Worm (Caenorhabditis elegans): Measurements from ENCODE around the gene T22C8.1.

T22C8.1 gene

ce11 chrII:8625163-8625562, 12.6 kb downstream of the T22C8.1 start, which contains the start of gene sptf-2 (continued):
- TF ChIP-seq skn-1 (tag; optimal IDR thresholded peaks at IDR 0.05) (no peak), pqm-1 (tag; optimal IDR thresholded peaks at IDR 0.05) (peak; percentile 89), efl-1 (optimal IDR thresholded peaks at IDR 0.05) (no peak), efl-1 (GFP tag; optimal IDR thresholded peaks at IDR 0.05 in 1 of 2) (peak in 1 of 2 experiments; percentile 88), ceh-88 (GFP tag; IDR thresholded peaks at IDR 0.05) (no peak), C16A3.4 (tag; optimal IDR thresholded peaks at IDR 0.05) (no peak), F16B12.6 (tag; optimal IDR thresholded peaks at IDR 0.05) (no peak), ets-5 (GFP tag; IDR thresholded peaks at IDR 0.05) (no peak), zag-1 (tag; optimal IDR thresholded peaks at IDR 0.05) (no peak), nhr-20 (tag; optimal IDR thresholded peaks at IDR 0.05) (no peak), nhr-12 (tag; optimal IDR thresholded peaks at IDR 0.05) (no peak), unc-62 (GFP tag; optimal IDR thresholded peaks at IDR 0.05) (no peak), nhr-11 (tag; optimal IDR thresholded peaks at IDR 0.05) (no peak), mab-9 (GFP tag; IDR thresholded peaks at IDR 0.05) (no peak)

ce11 chrII:8626598-8626997, 14.0 kb downstream of the T22C8.1 start:
- TF ChIP-seq swsn-7 (tag; optimal IDR thresholded peaks at IDR 0.05): no peak
- TF ChIP-seq hpl-2 (GFP tag; optimal IDR thresholded peaks at IDR 0.05): no peak
- no peak for TF ChIP-seq efl-1 (optimal IDR thresholded peaks at IDR 0.05)
- TF ChIP-seq efl-1 (GFP tag; optimal IDR thresholded peaks at IDR 0.05 in 1 of 2): peak in 1 of 2 experiments; percentile 51
- no peak for TF ChIP-seq nhr-47 (tag; optimal IDR thresholded peaks at IDR 0.05)
- no peak for TF ChIP-seq ceh-88 (GFP tag; IDR thresholded peaks at IDR 0.05)
- no peak for TF ChIP-seq ama-1 (optimal IDR thresholded peaks at IDR 0.05)

ce11 chrII:8627907-8628306, 15.3 kb downstream of the T22C8.1 start:
- TF ChIP-seq pqm-1 (tag; optimal IDR thresholded peaks at IDR 0.05) (no peak), mab-9 (GFP tag; IDR thresholded peaks at IDR 0.05) (no peak), dpl-1 (GFP tag; optimal IDR thresholded peaks at IDR 0.05) (no peak), skn-1 (tag; optimal IDR thresholded peaks at IDR 0.05) (no peak), hlh-17 (GFP tag; optimal IDR thresholded peaks at IDR 0.05; ENCODE audit: borderline replicate concordance) (no peak), irx-1 (tag; optimal IDR thresholded peaks at IDR 0.05) (no peak), egl-27 (tag; optimal IDR thresholded peaks at IDR 0.05) (no peak), alr-1 (tag; optimal IDR thresholded peaks at IDR 0.05; ENCODE audit: borderline replicate concordance) (no peak), fkh-8 (tag; optimal IDR thresholded peaks at IDR 0.05) (no peak), fkh-4 (tag; optimal IDR thresholded peaks at IDR 0.05; ENCODE audit: borderline replicate concordance) (no peak), nhr-85 (tag) (no peak), lin-35 (GFP tag; optimal IDR thresholded peaks at IDR 0.05) (no peak), nhr-28 (tag; optimal IDR thresholded peaks at IDR 0.05) (no peak), hlh-4 (tag; optimal IDR thresholded peaks at IDR 0.05) (no peak)

ce11 chrII:8630088-8630487, 17.5 kb downstream of the T22C8.1 start, which contains the start of gene T22C8.6:
TSS of gene T22C8.6 (minus strand) at chrII:8630281.
- TF ChIP-seq lin-14 (GFP tag; optimal IDR thresholded peaks at IDR 0.05) (peak; percentile 48), nhr-85 (tag) (peak; percentile 75), blmp-1 (tag; optimal IDR thresholded peaks at IDR 0.05) (peak; percentile 78), lin-39 (tag; optimal IDR thresholded peaks at IDR 0.05) (no peak), lin-35 (GFP tag; optimal IDR thresholded peaks at IDR 0.05) (peak in 1 of 2 experiments; percentile 3), aha-1 (tag; optimal IDR thresholded peaks at IDR 0.05) (no peak), ztf-4 (tag; optimal IDR thresholded peaks at IDR 0.05) (no peak), snpc-4 (tag; optimal IDR thresholded peaks at IDR 0.05) (no peak), nhr-20 (tag; optimal IDR thresholded peaks at IDR 0.05) (peak; percentile 47), elt-3 (tag; optimal IDR thresholded peaks at IDR 0.05) (peak in 1 of 6 experiments; percentile 25), unc-30 (tag; optimal IDR thresholded peaks at IDR 0.05) (no peak)

- TF ChIP-seq nhr-84 (tag; optimal IDR thresholded peaks at IDR 0.05) (no peak), lin-39 (tag; optimal IDR thresholded peaks at IDR 0.05) (no peak), C16A3.4 (tag; optimal IDR thresholded peaks at IDR 0.05) (no peak), fkh-8 (tag; optimal IDR thresholded peaks at IDR 0.05) (no peak), egl-27 (tag; optimal IDR thresholded peaks at IDR 0.05) (no peak), ztf-11 (tag; optimal IDR thresholded peaks at IDR 0.05) (no peak), dpl-1 (GFP tag; optimal IDR thresholded peaks at IDR 0.05) (no peak), unc-30 (tag; optimal IDR thresholded peaks at IDR 0.05) (no peak), alr-1 (tag; optimal IDR thresholded peaks at IDR 0.05; ENCODE audit: borderline replicate concordance) (no peak), sox-4 (tag; optimal IDR thresholded peaks at IDR 0.05) (no peak)
Measured at ce11 chrII:8631766-8632165, 19.2 kb downstream of the T22C8.1 start.
